Worm (Caenorhabditis elegans): ENCODE data around the gene C23G10.10.

DNA sequence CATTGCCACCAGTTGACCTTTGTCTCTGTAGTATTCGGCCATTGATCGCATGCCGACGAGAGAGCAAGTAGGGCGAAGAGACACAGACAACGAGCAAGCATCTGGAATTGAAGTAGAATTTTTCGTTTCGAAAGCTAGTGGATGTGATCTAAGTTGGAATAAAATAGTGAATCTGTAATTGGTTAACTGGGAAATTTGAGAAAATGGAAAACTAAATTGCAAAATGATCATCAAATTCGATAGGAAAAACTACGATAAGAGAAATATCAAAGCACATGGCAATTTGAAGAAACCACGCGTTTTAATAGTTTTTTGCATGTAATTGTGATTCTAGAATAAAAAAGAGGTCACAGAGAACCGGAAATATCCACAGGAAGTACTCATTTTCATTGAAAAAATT lies 37.1 kb downstream of the C23G10.10 start, which contains the start of gene F42A10.6:
- TF ChIP-seq set-16 (GFP tag; IDR thresholded peaks at IDR 0.05) (no peak), unc-62 (GFP tag; optimal IDR thresholded peaks at IDR 0.05 in 1 of 2) (peak in 1 of 2 experiments; percentile 57), unc-62 (tag; optimal IDR thresholded peaks at IDR 0.05) (no peak), ceh-82 (tag; optimal IDR thresholded peaks at IDR 0.05) (no peak), Y105C5A.15 (GFP tag; IDR thresholded peaks at IDR 0.05) (no peak), ztf-11 (tag; optimal IDR thresholded peaks at IDR 0.05) (no peak), nhr-237 (tag; optimal IDR thresholded peaks at IDR 0.05) (no peak), php-3 (GFP tag; IDR thresholded peaks at IDR 0.05) (no peak), nhr-102 (tag; optimal IDR thresholded peaks at IDR 0.05) (no peak)
